Fruit fly (Drosophila melanogaster) whole organism, embryonic: ENCODE results near the gene ppk17.
A peak's percentile ranks its signal among the peaks of the same experiment; 100 is the strongest.

Source experiments
- B-H2 ChIP-seq: fragments of 200-800 bp; sonication (Bioruptor generic); optimal IDR thresholded peaks from 2 replicates; lab custom pipeline; 2018; ENCODE audit warnings: missing biosample characterization, mild to moderate bottlenecking, missing genetic modification characterization
- BtbVII ChIP-seq: fragments of 200-800 bp; sonication (Bioruptor generic); optimal IDR thresholded peaks from 3 replicates; lab custom pipeline; 2017; ENCODE audit warnings: missing biosample characterization, mild to moderate bottlenecking, missing genetic modification characterization
- CG10321 ChIP-seq: fragments of 200-800 bp; sonication (Bioruptor generic); IDR thresholded peaks from 2 replicates; pipeline ENCODE4 v1.3.6; 2022; ENCODE audit warnings: missing biosample characterization, missing genetic modification characterization
- CG11456 ChIP-seq: fragments of 200-800 bp; sonication (Bioruptor generic); IDR thresholded peaks from 3 replicates; pipeline ENCODE4 v1.3.6; 2022; ENCODE audit warnings: missing biosample characterization, missing genetic modification characterization
- CG11695 ChIP-seq: fragments of 200-800 bp; sonication (Bioruptor generic); IDR thresholded peaks from 3 replicates; pipeline ENCODE4 v1.3.6; 2022; ENCODE audit warnings: missing biosample characterization, missing genetic modification characterization
- CG12219 ChIP-seq: fragments of 200-800 bp; sonication (Bioruptor generic); optimal IDR thresholded peaks from 3 replicates; lab custom pipeline; 2018; ENCODE audit warnings: missing biosample characterization, mild to moderate bottlenecking, missing genetic modification characterization
- CG12744 ChIP-seq: fragments of 200-800 bp; sonication (Bioruptor generic); optimal IDR thresholded peaks from 2 replicates; lab custom pipeline; 2016; ENCODE audit warnings: missing biosample characterization, missing genetic modification characterization
- CG12769 ChIP-seq: fragments of 200-800 bp; sonication (Bioruptor generic); optimal IDR thresholded peaks from 2 replicates; lab custom pipeline; 2019; ENCODE audit warnings: missing biosample characterization, mild to moderate bottlenecking, missing genetic modification characterization, moderate library complexity
- CG13624 ChIP-seq: fragments of 200-800 bp; sonication (Bioruptor generic); optimal IDR thresholded peaks from 2 replicates; lab custom pipeline; 2016; ENCODE audit warnings: missing biosample characterization, missing genetic modification characterization
- CG18011 ChIP-seq: fragments of 200-800 bp; sonication (Bioruptor generic); optimal IDR thresholded peaks from 2 replicates; lab custom pipeline; 2017; ENCODE audit warnings: missing biosample characterization, missing genetic modification characterization, mild to moderate bottlenecking, moderate library complexity, missing genotype
- CG2120 ChIP-seq: fragments of 200-800 bp; sonication (Bioruptor generic); optimal IDR thresholded peaks from 3 replicates; lab custom pipeline; 2016; ENCODE audit warnings: missing biosample characterization, missing genetic modification characterization
- CG2678 ChIP-seq: fragments of 200-800 bp; sonication (Bioruptor generic); optimal IDR thresholded peaks from 3 replicates; lab custom pipeline; 2019; ENCODE audit warnings: missing biosample characterization, mild to moderate bottlenecking, missing genetic modification characterization, moderate library complexity
- CG31224 ChIP-seq: fragments of 200-800 bp; sonication (Bioruptor generic); IDR thresholded peaks from 2 replicates; pipeline ENCODE4 v1.3.6; 2022; ENCODE audit warnings: missing biosample characterization, missing genetic modification characterization
- CG32767 ChIP-seq: fragments of 200-800 bp; sonication (Bioruptor generic); IDR thresholded peaks from 2 replicates; pipeline ENCODE4 v1.3.6; 2022; ENCODE audit warnings: missing biosample characterization, missing genetic modification characterization
- CG32772 ChIP-seq: fragments of 200-800 bp; sonication (Bioruptor generic); IDR thresholded peaks from 2 replicates; pipeline ENCODE4 v1.3.6; 2022; ENCODE audit warnings: missing biosample characterization, missing genetic modification characterization
- CG33213 ChIP-seq: fragments of 200-800 bp; sonication (Bioruptor generic); optimal IDR thresholded peaks from 3 replicates; lab custom pipeline; 2016; ENCODE audit warnings: missing biosample characterization, missing genetic modification characterization
- CG3995 ChIP-seq: fragments of 200-800 bp; sonication (Bioruptor generic); optimal IDR thresholded peaks from 3 replicates; lab custom pipeline; 2016; ENCODE audit warnings: missing biosample characterization, missing genetic modification characterization
- CG42726 ChIP-seq: fragments of 200-800 bp; sonication (Bioruptor generic); IDR thresholded peaks from 2 replicates; pipeline ENCODE4 v1.3.6; 2022; ENCODE audit warnings: missing biosample characterization, missing genetic modification characterization; ENCODE audit not compliant: partially characterized antibody
- CG6791 ChIP-seq: fragments of 200-800 bp; sonication (Bioruptor generic); IDR thresholded peaks from 3 replicates; pipeline ENCODE4 v1.3.6; 2022; ENCODE audit warnings: missing biosample characterization, missing genetic modification characterization; ENCODE audit not compliant: partially characterized antibody
- CG7745 ChIP-seq: fragments of 200-800 bp; sonication (Bioruptor generic); optimal IDR thresholded peaks from 2 replicates; lab custom pipeline; 2018; ENCODE audit warnings: missing biosample characterization, mild to moderate bottlenecking, missing genetic modification characterization, moderate library complexity
- CG7839 ChIP-seq: fragments of 200-800 bp; sonication (Bioruptor generic); optimal IDR thresholded peaks from 3 replicates; lab custom pipeline; 2018; ENCODE audit warnings: missing biosample characterization, mild to moderate bottlenecking, missing genetic modification characterization, moderate library complexity
- CG8290 ChIP-seq, 3 experiments: fragments of 200-800 bp; sonication (Bioruptor generic); optimal IDR thresholded peaks; 2 replicates each; lab custom pipeline; 2016 to 2019; ENCODE audit warnings: missing biosample characterization in 3 of 3, missing genetic modification characterization in 3 of 3, mild to moderate bottlenecking in 2 of 3, moderate library complexity in 1 of 3
- Chrac-16 ChIP-seq: fragments of 200-800 bp; sonication (Bioruptor generic); optimal IDR thresholded peaks from 3 replicates; lab custom pipeline; 2016; ENCODE audit warnings: missing biosample characterization, missing genetic modification characterization
- E2f1 ChIP-seq: fragments of 200-800 bp; sonication (Bioruptor generic); IDR thresholded peaks from 2 replicates; pipeline ENCODE4 v1.3.6; 2022; ENCODE audit warnings: missing biosample characterization, missing genetic modification characterization
- Hmx ChIP-seq: fragments of 200-800 bp; sonication (Bioruptor generic); optimal IDR thresholded peaks from 2 replicates; lab custom pipeline; 2016; ENCODE audit warnings: missing biosample characterization, missing genetic modification characterization
- Hr78 ChIP-seq, 2 experiments: fragments of 200-800 bp in 1 of 2; fragments of >200 bp in 1 of 2; sonication (Bioruptor generic) in 1 of 2; optimal IDR thresholded peaks; 2 replicates each; lab custom pipeline; 2017 to 2019; ENCODE audit warnings: missing biosample characterization in 2 of 2, missing genetic modification characterization in 2 of 2, mild to moderate bottlenecking in 1 of 2, moderate library complexity in 1 of 2
- Jarid2 ChIP-seq: fragments of 200-800 bp; sonication (Bioruptor generic); optimal IDR thresholded peaks from 3 replicates; lab custom pipeline; 2017; ENCODE audit warnings: mild to moderate bottlenecking, missing biosample characterization, missing genetic modification reagents, missing genetic modification characterization
- Lhr ChIP-seq: fragments of 200-800 bp; sonication (Bioruptor generic); optimal IDR thresholded peaks from 3 replicates; lab custom pipeline; 2017; ENCODE audit warnings: mild to moderate bottlenecking, missing biosample characterization, missing genetic modification reagents, missing genetic modification characterization
- Pdp1 ChIP-seq, 2 experiments: fragments of 200-800 bp; sonication (Bioruptor generic); optimal IDR thresholded peaks; 3 replicates each; lab custom pipeline; 2016; ENCODE audit warnings: missing biosample characterization in 2 of 2, missing genetic modification characterization in 2 of 2, mild to moderate bottlenecking in 1 of 2, moderate library complexity in 1 of 2
- Ptx1 ChIP-seq: fragments of 200-800 bp; sonication (Bioruptor generic); IDR thresholded peaks from 2 replicates; pipeline ENCODE4 v1.3.6; 2022; ENCODE audit warnings: missing biosample characterization, missing genetic modification characterization
- Ssrp ChIP-seq: fragments of 200-800 bp; sonication (Bioruptor generic); optimal IDR thresholded peaks from 2 replicates; lab custom pipeline; 2018; ENCODE audit warnings: missing biosample characterization, mild to moderate bottlenecking, missing genetic modification characterization, moderate library complexity
- Trl ChIP-seq, 3 experiments: fragments of >200 bp in 2 of 3; fragments of 200-800 bp in 1 of 3; sonication (Bioruptor generic) in 1 of 3; optimal IDR thresholded peaks; 2 replicates in 1 of 3; 3 replicates in 2 of 3; lab custom pipeline; 2016 to 2017; ENCODE audit warnings: missing biosample characterization in 1 of 3, missing genetic modification characterization in 1 of 3
- abd-A ChIP-seq: fragments of 200-800 bp; sonication (Bioruptor generic); optimal IDR thresholded peaks from 3 replicates; lab custom pipeline; 2019; ENCODE audit warnings: missing biosample characterization, mild to moderate bottlenecking, missing genetic modification characterization, moderate library complexity
- cas ChIP-seq: fragments of 200-800 bp; sonication (Bioruptor generic); IDR thresholded peaks from 2 replicates; pipeline ENCODE4 v1.3.6; 2022; ENCODE audit warnings: missing biosample characterization, missing genetic modification characterization
- chinmo ChIP-seq: fragments of 200-800 bp; sonication (Bioruptor generic); IDR thresholded peaks from 4 replicates; pipeline ENCODE4 v1.3.6; 2022; ENCODE audit warnings: missing biosample characterization, missing genetic modification characterization; ENCODE audit not compliant: partially characterized antibody
- chm ChIP-seq: fragments of 200-800 bp; sonication (Bioruptor generic); IDR thresholded peaks from 2 replicates; pipeline ENCODE4 v1.3.6; 2022; ENCODE audit warnings: missing biosample characterization, missing genetic modification characterization
- crp ChIP-seq, 2 experiments: fragments of 200-800 bp; sonication (Bioruptor generic); optimal IDR thresholded peaks; 2 replicates in 1 of 2; 3 replicates in 1 of 2; lab custom pipeline; 2017; ENCODE audit warnings: missing biosample characterization in 2 of 2, missing genetic modification characterization in 2 of 2, mild to moderate bottlenecking in 1 of 2, moderate library complexity in 1 of 2
- exex ChIP-seq: fragments of 200-800 bp; sonication (Bioruptor generic); optimal IDR thresholded peaks from 4 replicates; lab custom pipeline; 2018; ENCODE audit warnings: missing biosample characterization, mild to moderate bottlenecking, missing genetic modification characterization, moderate library complexity
- h ChIP-seq: fragments of >200 bp; optimal IDR thresholded peaks from 2 replicates; lab custom pipeline; 2017
- hkb ChIP-seq, 2 experiments: fragments of 200-800 bp in 1 of 2; fragments of >200 bp in 1 of 2; sonication (Bioruptor generic) in 1 of 2; IDR thresholded peaks in 1 of 2; optimal IDR thresholded peaks in 1 of 2; 2 replicates each; pipeline versions ENCODE4 v1.3.6 to Lab custom; 2017 to 2022; ENCODE audit warnings: missing biosample characterization in 1 of 2, missing genetic modification characterization in 1 of 2
- kah ChIP-seq: fragments of 200-800 bp; sonication (Bioruptor generic); optimal IDR thresholded peaks from 2 replicates; lab custom pipeline; 2018; ENCODE audit warnings: missing biosample characterization, mild to moderate bottlenecking, missing genetic modification characterization
- lov ChIP-seq, 2 experiments: fragments of 200-800 bp in 1 of 2; fragments of >200 bp in 1 of 2; sonication (Bioruptor generic) in 1 of 2; IDR thresholded peaks in 1 of 2; optimal IDR thresholded peaks in 1 of 2; 2 replicates in 1 of 2; 3 replicates in 1 of 2; pipeline versions ENCODE4 v1.3.6 to Lab custom; 2017 to 2022; ENCODE audit warnings: missing biosample characterization in 1 of 2, missing genetic modification characterization in 1 of 2
- schlank ChIP-seq: fragments of 200-800 bp; sonication (Bioruptor generic); optimal IDR thresholded peaks from 2 replicates; lab custom pipeline; 2018; ENCODE audit warnings: missing biosample characterization, mild to moderate bottlenecking, missing genetic modification characterization
- sens ChIP-seq: fragments of 200-800 bp; sonication (Bioruptor generic); peaks from one replicate; lab custom pipeline; 2016; ENCODE audit warnings: missing biosample characterization, missing genetic modification characterization
- slp2 ChIP-seq: fragments of 200-800 bp; sonication (Bioruptor generic); optimal IDR thresholded peaks from 2 replicates; lab custom pipeline; 2016; ENCODE audit warnings: missing biosample characterization, missing genetic modification characterization
- stc ChIP-seq: fragments of 200-800 bp; sonication (Bioruptor generic); IDR thresholded peaks from 2 replicates; pipeline ENCODE4 v1.3.6; 2022; ENCODE audit warnings: missing biosample characterization, missing genetic modification characterization
- vvl ChIP-seq: fragments of 200-800 bp; sonication (Bioruptor generic); IDR thresholded peaks from 2 replicates; pipeline ENCODE4 v1.3.6; 2022; ENCODE audit warnings: missing biosample characterization, missing genetic modification characterization
- wor ChIP-seq: fragments of 200-800 bp; sonication (Bioruptor generic); IDR thresholded peaks from 2 replicates; pipeline ENCODE4 v1.3.6; 2022; ENCODE audit warnings: missing biosample characterization, missing genetic modification characterization
- zfh1 ChIP-seq: fragments of 200-800 bp; sonication (Bioruptor generic); IDR thresholded peaks from 3 replicates; pipeline ENCODE4 v1.3.6; 2022; ENCODE audit warnings: missing biosample characterization, missing genetic modification characterization

ppk17 gene

DNA sequence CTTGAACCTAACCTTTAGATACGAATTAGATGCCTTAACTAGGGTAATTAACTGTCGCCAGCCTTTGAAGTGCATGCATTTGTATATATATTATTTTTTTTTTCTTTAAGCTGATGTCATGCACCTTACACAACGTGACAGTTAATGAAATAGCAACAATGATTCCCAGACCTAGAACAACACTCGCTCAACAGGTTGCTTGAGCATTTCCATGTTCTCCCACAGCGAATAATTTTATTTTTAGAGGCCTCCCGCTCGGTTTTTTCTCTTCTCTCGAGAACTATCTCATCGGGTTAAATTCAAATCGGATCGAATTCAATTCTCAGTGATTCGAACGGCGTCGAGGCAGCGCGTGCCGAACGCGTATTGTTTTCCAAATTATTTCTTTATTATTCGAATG, 38.4 kb upstream of the ppk17 start, which contains the start of gene Ugt37D1 (continued):
- no peak for TF ChIP-seq CG13624
- TF ChIP-seq chm (GFP tag; lab: Robert Waterston, UW): 0 out of 2 replicates have a peak, but pooled peaks have one; percentile 12
- TF ChIP-seq CG8290 (GFP tag; optimal IDR thresholded peaks at IDR 0.05; lab: Kevin White, UChicago): no peak
- no peak for TF ChIP-seq CG8290 (tag; optimal IDR thresholded peaks at IDR 0.05; lab: Kevin White, UChicago)
- TF ChIP-seq stc (GFP tag; lab: Robert Waterston, UW): 0 out of 2 replicates have a peak, but pooled peaks have one; percentile 32
- TF ChIP-seq CG6791 (GFP tag; lab: Robert Waterston, UW): no peak
- TF ChIP-seq sens (GFP tag; lab: Kevin White, UChicago): peak; percentile 40
- TF ChIP-seq CG32767 (GFP tag; lab: Robert Waterston, UW): no peak
- peak in 1 of 2 experiments; percentile 68 for TF ChIP-seq Pdp1 (GFP tag; optimal IDR thresholded peaks at IDR 0.05; lab: Kevin White, UChicago)
- TF ChIP-seq zfh1 (GFP tag; lab: Robert Waterston, UW): no peak
- TF ChIP-seq CG12769 (tag; lab: Kevin White, UChicago): peak; percentile 52
- no peak for TF ChIP-seq Lhr (GFP tag; lab: Kevin White, UChicago)
- TF ChIP-seq CG33213: no peak
- no peak for TF ChIP-seq Ssrp (tag; lab: Kevin White, UChicago)
- TF ChIP-seq CG2678 (tag; lab: Kevin White, UChicago): no peak
- no peak for TF ChIP-seq abd-A
- TF ChIP-seq Hr78 (GFP tag; optimal IDR thresholded peaks at IDR 0.05; lab: Kevin White, UChicago): peak in 1 of 2 experiments; percentile 30
- no peak for TF ChIP-seq hkb (optimal IDR thresholded peaks at IDR 0.05; lab: Kevin White, UChicago)
- no peak for TF ChIP-seq hkb (GFP tag; IDR thresholded peaks at IDR 0.05; lab: Robert Waterston, UW)
- TF ChIP-seq lov (optimal IDR thresholded peaks at IDR 0.05; lab: Kevin White, UChicago): no peak
- TF ChIP-seq lov (GFP tag; IDR thresholded peaks at IDR 0.05; lab: Robert Waterston, UW): no peak
- TF ChIP-seq wor: no peak
- TF ChIP-seq kah (GFP tag; lab: Kevin White, UChicago): peak; percentile 99
- TF ChIP-seq Hmx: no peak
- no peak for TF ChIP-seq CG32772
- no peak for TF ChIP-seq CG31224
- TF ChIP-seq Jarid2 (GFP tag; lab: Kevin White, UChicago): peak; percentile 26
- 0 out of 4 replicates have a peak, but pooled peaks have one; percentile 66 for TF ChIP-seq chinmo (GFP tag; lab: Robert Waterston, UW)
- TF ChIP-seq h (lab: Kevin White, UChicago): no peak
- peak; percentile 40 to 71 for TF ChIP-seq Trl (optimal IDR thresholded peaks at IDR 0.05; lab: Kevin White, UChicago)
- no peak for TF ChIP-seq Trl (GFP tag; optimal IDR thresholded peaks at IDR 0.05; lab: Kevin White, UChicago)
- no peak for TF ChIP-seq Chrac-16 (GFP tag; lab: Kevin White, UChicago)
- no peak for TF ChIP-seq CG11456 (GFP tag; lab: Robert Waterston, UW)
- no peak for TF ChIP-seq CG12744 (GFP tag; lab: Kevin White, UChicago)
- no peak for TF ChIP-seq schlank (tag; lab: Kevin White, UChicago)
- TF ChIP-seq CG10321: no peak
- no peak for TF ChIP-seq cas (GFP tag; lab: Robert Waterston, UW)
- no peak for TF ChIP-seq E2f1
- TF ChIP-seq crp (GFP tag; optimal IDR thresholded peaks at IDR 0.05; lab: Kevin White, UChicago): no peak
- no peak for TF ChIP-seq CG12219 (GFP tag; lab: Kevin White, UChicago)
- TF ChIP-seq B-H2 (GFP tag; lab: Kevin White, UChicago): no peak
- no peak for TF ChIP-seq CG2120 (GFP tag; lab: Kevin White, UChicago)
- TF ChIP-seq CG7839: no peak
- no peak for TF ChIP-seq slp2 (GFP tag; lab: Kevin White, UChicago)
- no peak for TF ChIP-seq CG42726 (GFP tag; lab: Robert Waterston, UW)
- TF ChIP-seq vvl (GFP tag; lab: Robert Waterston, UW): no peak
- TF ChIP-seq CG11695: peak; percentile 70; the same call in 1 of the 3 replicates
- no peak for TF ChIP-seq CG7745 (tag; lab: Kevin White, UChicago)
- TF ChIP-seq exex (tag; lab: Kevin White, UChicago): no peak
- no peak for TF ChIP-seq CG3995 (GFP tag; lab: Kevin White, UChicago)
- TF ChIP-seq BtbVII (GFP tag; lab: Kevin White, UChicago): no peak
- TF ChIP-seq CG18011: no peak
- no peak for TF ChIP-seq Ptx1 (GFP tag; lab: Robert Waterston, UW)
